Worm (Caenorhabditis elegans): ENCODE results near the gene C01G6.2.

- TF ChIP-seq ces-1 (GFP tag; optimal IDR thresholded peaks at IDR 0.05) (no peak), zag-1 (tag; optimal IDR thresholded peaks at IDR 0.05) (no peak)
Measured at ce11 chrII:9227134-9227533, 39.7 kb upstream of the C01G6.2 start, which contains the start of gene abu-14.
